Fruit fly (Drosophila melanogaster) whole organism, embryonic: ENCODE measurements around the gene Cdc6.

Experiments used
- CG1024 ChIP-seq: fragments of 200-800 bp; sonication (Bioruptor generic); IDR thresholded peaks from 2 replicates; pipeline ENCODE4 v1.3.6; 2022; ENCODE audit warnings: missing biosample characterization, missing genetic modification characterization
- CG10267 ChIP-seq: fragments of 200-800 bp; sonication (Bioruptor generic); optimal IDR thresholded peaks from 2 replicates; lab custom pipeline; 2018; ENCODE audit warnings: missing biosample characterization, mild to moderate bottlenecking, missing genetic modification characterization, moderate library complexity
- CG10543 ChIP-seq: fragments of 200-800 bp; sonication (Bioruptor generic); optimal IDR thresholded peaks from 3 replicates; lab custom pipeline; 2017; ENCODE audit warnings: missing biosample characterization, mild to moderate bottlenecking, missing genetic modification characterization, moderate library complexity
- CG11456 ChIP-seq: fragments of 200-800 bp; sonication (Bioruptor generic); IDR thresholded peaks from 3 replicates; pipeline ENCODE4 v1.3.6; 2022; ENCODE audit warnings: missing biosample characterization, missing genetic modification characterization
- CG12769 ChIP-seq: fragments of 200-800 bp; sonication (Bioruptor generic); optimal IDR thresholded peaks from 2 replicates; lab custom pipeline; 2019; ENCODE audit warnings: missing biosample characterization, mild to moderate bottlenecking, missing genetic modification characterization, moderate library complexity
- CG16813 ChIP-seq: fragments of 200-800 bp; sonication (Bioruptor generic); IDR thresholded peaks from 3 replicates; pipeline ENCODE4 v1.3.6; 2022; ENCODE audit warnings: missing biosample characterization, missing genetic modification characterization; ENCODE audit not compliant: partially characterized antibody
- CG16863 ChIP-seq: fragments of 200-800 bp; sonication (Bioruptor generic); optimal IDR thresholded peaks from 3 replicates; lab custom pipeline; 2016; ENCODE audit warnings: missing biosample characterization, missing genetic modification characterization
- CG18262 ChIP-seq: fragments of 200-800 bp; optimal IDR thresholded peaks from 3 replicates; lab custom pipeline; 2019; ENCODE audit warnings: missing biosample characterization, mild to moderate bottlenecking, missing genetic modification characterization, moderate library complexity
- CG33557 ChIP-seq: fragments of 200-800 bp; sonication (Bioruptor generic); optimal IDR thresholded peaks from 2 replicates; lab custom pipeline; 2019; ENCODE audit warnings: missing biosample characterization, mild to moderate bottlenecking, missing genetic modification characterization, moderate library complexity
- CG34376 ChIP-seq: fragments of 200-800 bp; sonication (Bioruptor generic); optimal IDR thresholded peaks from 2 replicates; lab custom pipeline; 2018; ENCODE audit warnings: missing biosample characterization, mild to moderate bottlenecking, missing genetic modification characterization
- CG4707 ChIP-seq: fragments of 200-800 bp; sonication (Bioruptor generic); optimal IDR thresholded peaks from 2 replicates; lab custom pipeline; 2018; ENCODE audit warnings: missing biosample characterization, mild to moderate bottlenecking, missing genetic modification characterization, moderate library complexity
- CG6765 ChIP-seq: fragments of 200-800 bp; sonication (Bioruptor generic); optimal IDR thresholded peaks from 3 replicates; lab custom pipeline; 2017; ENCODE audit warnings: missing biosample characterization, mild to moderate bottlenecking, missing genetic modification characterization
- CG7745 ChIP-seq: fragments of 200-800 bp; sonication (Bioruptor generic); optimal IDR thresholded peaks from 2 replicates; lab custom pipeline; 2018; ENCODE audit warnings: missing biosample characterization, mild to moderate bottlenecking, missing genetic modification characterization, moderate library complexity
- CG8089 ChIP-seq: fragments of 200-800 bp; sonication (Bioruptor generic); optimal IDR thresholded peaks from 3 replicates; lab custom pipeline; 2016; ENCODE audit warnings: missing biosample characterization, missing genetic modification characterization
- CG8281 ChIP-seq: fragments of 200-800 bp; sonication (Bioruptor generic); optimal IDR thresholded peaks from 2 replicates; lab custom pipeline; 2018; ENCODE audit warnings: missing biosample characterization, mild to moderate bottlenecking, missing genetic modification characterization, moderate library complexity
- CG9932 ChIP-seq: fragments of 200-800 bp; sonication (Bioruptor generic); IDR thresholded peaks from 2 replicates; pipeline ENCODE4 v1.3.6; 2022; ENCODE audit warnings: missing biosample characterization, missing genetic modification characterization
- Dbx ChIP-seq: fragments of 200-800 bp; sonication (Bioruptor generic); IDR thresholded peaks from 3 replicates; pipeline ENCODE4 v1.3.6; 2022; ENCODE audit warnings: missing biosample characterization, missing genetic modification characterization
- Dip2 ChIP-seq: fragments of 200-800 bp; sonication (Bioruptor generic); IDR thresholded peaks from 2 replicates; pipeline ENCODE4 v1.3.6; 2022; ENCODE audit warnings: missing biosample characterization, missing genetic modification characterization
- Dip3 ChIP-seq: fragments of 200-800 bp; sonication (Bioruptor generic); optimal IDR thresholded peaks from 3 replicates; lab custom pipeline; 2016; ENCODE audit warnings: missing biosample characterization, missing genetic modification characterization
- Ets65A ChIP-seq: fragments of 200-800 bp; sonication (Bioruptor generic); peaks from one replicate; lab custom pipeline; 2016; ENCODE audit warnings: missing biosample characterization, missing genetic modification characterization
- Hr39 ChIP-seq: fragments of >200 bp; optimal IDR thresholded peaks from 2 replicates; lab custom pipeline; 2017
- Lim3 ChIP-seq: fragments of 200-800 bp; sonication (Bioruptor generic); IDR thresholded peaks from 2 replicates; pipeline ENCODE4 v1.3.6; 2022; ENCODE audit warnings: missing biosample characterization, missing genetic modification characterization
- Med ChIP-seq: fragments of 200-800 bp; sonication (Bioruptor generic); peaks from one replicate; lab custom pipeline; 2016; ENCODE audit warnings: missing biosample characterization, missing genetic modification characterization, mild to moderate bottlenecking, inconsistent platforms, moderate library complexity
- Meics ChIP-seq: fragments of 200-800 bp; sonication (Bioruptor generic); optimal IDR thresholded peaks from 2 replicates; lab custom pipeline; 2017; ENCODE audit warnings: missing biosample characterization, mild to moderate bottlenecking, missing genetic modification characterization
- NC2β ChIP-seq: fragments of 200-800 bp; sonication (Bioruptor generic); optimal IDR thresholded peaks from 2 replicates; lab custom pipeline; 2016; ENCODE audit warnings: missing biosample characterization, missing genetic modification characterization
- NFAT ChIP-seq: fragments of 200-800 bp; sonication (Bioruptor generic); IDR thresholded peaks from 2 replicates; pipeline ENCODE4 v1.3.6; 2022; ENCODE audit warnings: missing biosample characterization, missing genetic modification characterization
- ato ChIP-seq: fragments of 200-800 bp; sonication (Bioruptor generic); IDR thresholded peaks from 2 replicates; pipeline ENCODE4 v1.3.6; 2022; ENCODE audit warnings: missing biosample characterization, missing genetic modification characterization; ENCODE audit not compliant: partially characterized antibody
- btn ChIP-seq: fragments of 200-800 bp; sonication (Bioruptor generic); optimal IDR thresholded peaks from 2 replicates; lab custom pipeline; 2016; ENCODE audit warnings: missing biosample characterization, missing genetic modification characterization
- chif ChIP-seq, 2 experiments: fragments of 200-800 bp; sonication (Bioruptor generic); optimal IDR thresholded peaks; 3 replicates each; lab custom pipeline; 2016; ENCODE audit warnings: missing biosample characterization in 2 of 2, missing genetic modification characterization in 2 of 2
- chinmo ChIP-seq: fragments of 200-800 bp; sonication (Bioruptor generic); IDR thresholded peaks from 4 replicates; pipeline ENCODE4 v1.3.6; 2022; ENCODE audit warnings: missing biosample characterization, missing genetic modification characterization; ENCODE audit not compliant: partially characterized antibody
- chn ChIP-seq: fragments of 200-800 bp; sonication (Bioruptor generic); optimal IDR thresholded peaks from 2 replicates; lab custom pipeline; 2016; ENCODE audit warnings: missing biosample characterization, missing genetic modification characterization
- ci ChIP-seq: fragments of 200-800 bp; sonication (Bioruptor generic); IDR thresholded peaks from 3 replicates; pipeline ENCODE4 v1.3.6; 2022; ENCODE audit warnings: missing biosample characterization, missing genetic modification characterization
- dpn ChIP-seq, 2 experiments: fragments of 200-800 bp; sonication (Bioruptor generic); optimal IDR thresholded peaks; 3 replicates each; lab custom pipeline; 2016; ENCODE audit warnings: missing biosample characterization in 2 of 2, missing genetic modification characterization in 2 of 2
- fu2 ChIP-seq: fragments of 200-800 bp; sonication (Bioruptor generic); optimal IDR thresholded peaks from 2 replicates; lab custom pipeline; 2016; ENCODE audit warnings: missing biosample characterization, missing genetic modification characterization
- gt ChIP-seq: fragments of 200-800 bp; sonication (Bioruptor generic); IDR thresholded peaks from 2 replicates; pipeline ENCODE4 v1.3.6; 2022; ENCODE audit warnings: missing biosample characterization, missing genetic modification characterization
- inv ChIP-seq: fragments of 200-800 bp; sonication (Bioruptor generic); IDR thresholded peaks from 2 replicates; pipeline ENCODE4 v1.3.6; 2022; ENCODE audit warnings: missing biosample characterization, missing genetic modification characterization; ENCODE audit not compliant: partially characterized antibody
- lola ChIP-seq, 3 experiments: fragments of >200 bp in 2 of 3; fragments of 200-800 bp in 1 of 3; sonication (Bioruptor generic) in 1 of 3; optimal IDR thresholded peaks; 2 replicates each; lab custom pipeline; 2017 to 2019; ENCODE audit warnings: missing biosample characterization in 3 of 3, missing genetic modification characterization in 3 of 3, mild to moderate bottlenecking in 1 of 3, moderate library complexity in 1 of 3
- lov ChIP-seq, 2 experiments: fragments of 200-800 bp in 1 of 2; fragments of >200 bp in 1 of 2; sonication (Bioruptor generic) in 1 of 2; IDR thresholded peaks in 1 of 2; optimal IDR thresholded peaks in 1 of 2; 2 replicates in 1 of 2; 3 replicates in 1 of 2; pipeline versions ENCODE4 v1.3.6 to Lab custom; 2017 to 2022; ENCODE audit warnings: missing biosample characterization in 1 of 2, missing genetic modification characterization in 1 of 2
- rib ChIP-seq: fragments of 200-800 bp; sonication (Bioruptor generic); IDR thresholded peaks from 2 replicates; pipeline ENCODE4 v1.3.6; 2022; ENCODE audit warnings: missing biosample characterization, missing genetic modification characterization
- sens ChIP-seq: fragments of 200-800 bp; sonication (Bioruptor generic); peaks from one replicate; lab custom pipeline; 2016; ENCODE audit warnings: missing biosample characterization, missing genetic modification characterization
- sim ChIP-seq: fragments of 200-800 bp; sonication (Bioruptor generic); IDR thresholded peaks from 2 replicates; pipeline ENCODE4 v1.3.6; 2022; ENCODE audit warnings: missing biosample characterization, missing genetic modification characterization
- sna ChIP-seq: fragments of 200-800 bp; sonication (Bioruptor generic); IDR thresholded peaks from 2 replicates; pipeline ENCODE4 v1.3.6; 2022; ENCODE audit warnings: missing biosample characterization, missing genetic modification characterization; ENCODE audit not compliant: partially characterized antibody
- sr ChIP-seq: fragments of 200-800 bp; sonication (Bioruptor generic); IDR thresholded peaks from 3 replicates; pipeline ENCODE4 v1.3.6; 2022; ENCODE audit warnings: missing biosample characterization, missing genetic modification characterization
- stc ChIP-seq: fragments of 200-800 bp; sonication (Bioruptor generic); IDR thresholded peaks from 2 replicates; pipeline ENCODE4 v1.3.6; 2022; ENCODE audit warnings: missing biosample characterization, missing genetic modification characterization
- trem ChIP-seq: fragments of 200-800 bp; optimal IDR thresholded peaks from 3 replicates; lab custom pipeline; 2019; ENCODE audit warnings: missing biosample characterization, mild to moderate bottlenecking, missing genetic modification characterization, moderate library complexity
- wdn ChIP-seq: fragments of 200-800 bp; sonication (Bioruptor generic); IDR thresholded peaks from 2 replicates; pipeline ENCODE4 v1.3.6; 2022; ENCODE audit warnings: missing biosample characterization, missing genetic modification characterization

Gene Cdc6

dm6 chr3L:8680353-8680752 is 46.5 kb upstream of the Cdc6 start:
- TF ChIP-seq CG34376 (GFP tag; lab: Kevin White, UChicago) (no peak), Med (GFP tag; lab: Kevin White, UChicago) (peak; percentile 54), chif (GFP tag; optimal IDR thresholded peaks at IDR 0.05; lab: Kevin White, UChicago) (no peak), Lim3 (GFP tag; lab: Robert Waterston, UW) (no peak), chinmo (GFP tag; lab: Robert Waterston, UW) (0 out of 4 replicates have a peak, but pooled peaks have one; percentile 35), CG8281 (no peak)

DNA sequence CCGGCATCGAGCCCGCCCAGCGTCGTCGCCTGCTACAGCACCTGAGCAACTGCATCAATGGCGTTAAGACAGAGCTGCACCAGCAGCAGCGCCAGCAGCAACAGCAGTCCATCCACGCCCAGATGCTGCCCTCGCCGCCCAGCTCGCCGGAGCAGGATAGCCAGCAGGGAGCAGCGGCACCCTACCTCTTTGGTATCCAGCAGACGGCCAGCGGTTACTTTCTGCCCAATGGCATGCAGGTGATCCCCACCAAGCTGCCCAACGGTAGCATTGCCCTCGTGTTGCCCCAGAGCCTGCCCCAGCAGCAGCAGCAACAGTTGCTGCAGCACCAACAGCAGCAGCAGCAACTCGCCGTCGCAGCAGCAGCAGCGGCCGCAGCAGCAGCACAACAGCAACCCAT is 43.9 kb upstream of the Cdc6 start:
- TF ChIP-seq Med (GFP tag; lab: Kevin White, UChicago) (peak; percentile 32), CG8089 (GFP tag; lab: Kevin White, UChicago) (no peak), lola (GFP tag; optimal IDR thresholded peaks at IDR 0.05; lab: Kevin White, UChicago) (no peak), lov (optimal IDR thresholded peaks at IDR 0.05; lab: Kevin White, UChicago) (no peak), lov (GFP tag; IDR thresholded peaks at IDR 0.05; lab: Robert Waterston, UW) (0 out of 3 replicates have a peak, but pooled peaks have one; percentile 10), sna (no peak), btn (GFP tag; lab: Kevin White, UChicago) (no peak), Ets65A (GFP tag; lab: Kevin White, UChicago) (peak; percentile 77), sens (no peak), NFAT (0 out of 2 replicates have a peak, but pooled peaks have one; percentile 8), CG10267 (tag; lab: Kevin White, UChicago) (no peak), CG11456 (GFP tag; lab: Robert Waterston, UW) (0 out of 3 replicates have a peak, but pooled peaks have one; percentile 38), Meics (GFP tag; lab: Kevin White, UChicago) (no peak)
- TF ChIP-seq, all 482 proteins: peak for 5

dm6 chr3L:8676500-8676899 is 42.6 kb upstream of the Cdc6 start:
- TF ChIP-seq sr (GFP tag; lab: Robert Waterston, UW) (peak; percentile 76; the same call in 2 of the 3 replicates), Med (GFP tag; lab: Kevin White, UChicago) (peak; percentile 62), CG12769 (peak; percentile 46), CG7745 (tag; lab: Kevin White, UChicago) (no peak), CG1024 (GFP tag; lab: Robert Waterston, UW) (no peak), rib (GFP tag; lab: Robert Waterston, UW) (0 out of 2 replicates have a peak, but pooled peaks have one; percentile 25), Dbx (GFP tag; lab: Robert Waterston, UW) (peak; percentile 47; the same call in 1 of the 3 replicates), CG6765 (peak; percentile 8), stc (GFP tag; lab: Robert Waterston, UW) (no peak), CG9932 (GFP tag; lab: Robert Waterston, UW) (0 out of 2 replicates have a peak, but pooled peaks have one; percentile 15), CG16813 (GFP tag; lab: Robert Waterston, UW) (no peak), Dip3 (GFP tag; lab: Kevin White, UChicago) (no peak), chinmo (GFP tag; lab: Robert Waterston, UW) (0 out of 4 replicates have a peak, but pooled peaks have one; percentile 6), fu2 (GFP tag; lab: Kevin White, UChicago) (no peak)

- TF ChIP-seq trem (tag; lab: Kevin White, UChicago) (peak; percentile 11), CG4707 (GFP tag; lab: Kevin White, UChicago) (peak; percentile 10), NC2β (GFP tag; lab: Kevin White, UChicago) (no peak), Hr39 (lab: Kevin White, UChicago) (no peak), gt (GFP tag; lab: Robert Waterston, UW) (no peak), ci (GFP tag; lab: Robert Waterston, UW) (peak; percentile 80; the same call in 2 of the 3 replicates), chn (peak; percentile 13), CG18262 (peak; percentile 40), wdn (GFP tag; lab: Robert Waterston, UW) (no peak), sim (GFP tag; lab: Robert Waterston, UW) (no peak), CG33557 (peak; percentile 49), inv (GFP tag; lab: Robert Waterston, UW) (no peak), ato (GFP tag; lab: Robert Waterston, UW) (peak; percentile 21; the same call in 1 of the 2 replicates), dpn (GFP tag; optimal IDR thresholded peaks at IDR 0.05; lab: Kevin White, UChicago) (no peak), CG16863 (GFP tag; lab: Kevin White, UChicago) (no peak), Dip2 (no peak), CG10543 (peak; percentile 99)
Measured at dm6 chr3L:8675545-8676084, 41.7 kb upstream of the Cdc6 start, which contains the start of gene hry. TSS of gene hry (plus strand) at chr3L:8675759.
